Worm (Caenorhabditis elegans) whole organism, late embryonic: Measurements from ENCODE around the gene R09E10.5.
"Not testable (repeated sequence)": the region's sequence is repeated elsewhere in the genome, so short reads cannot be mapped to it uniquely, and the experiment has no call there.

ENCODE experiments used
- ama-1 ChIP-seq: fragments of 150-350 bp; optimal IDR thresholded peaks from 2 replicates; lab custom pipeline; 2014
- ceh-34 ChIP-seq: sonication (generic microtip); optimal IDR thresholded peaks from 2 replicates; lab custom pipeline; 2016; ENCODE audit warnings: mild to moderate bottlenecking, missing genetic modification characterization, missing compliant biosample characterization
- ceh-9 ChIP-seq: sonication (generic microtip); optimal IDR thresholded peaks from 2 replicates; lab custom pipeline; 2016; ENCODE audit warnings: mild to moderate bottlenecking, missing genetic modification characterization, inconsistent platforms, missing compliant biosample characterization
- dve-1 ChIP-seq: sonication (generic microtip); optimal IDR thresholded peaks from 2 replicates; lab custom pipeline; 2017; ENCODE audit warnings: antibody characterized with exemption, mild to moderate bottlenecking, missing genetic modification characterization, missing compliant biosample characterization
- eyg-1 ChIP-seq: sonication (generic microtip); optimal IDR thresholded peaks from 2 replicates; lab custom pipeline; 2016; ENCODE audit warnings: missing genotype, missing genetic modification characterization, missing compliant biosample characterization
- sox-2 ChIP-seq: fragments of 200-800 bp; sonication (Bioruptor generic); IDR thresholded peaks from 2 replicates; pipeline ENCODE4 v1.3.6; 2022; ENCODE audit warnings: missing genetic modification reagents, missing genetic modification characterization, missing compliant biosample characterization
- sox-4 ChIP-seq: sonication (generic microtip); optimal IDR thresholded peaks from 2 replicates; lab custom pipeline; 2017; ENCODE audit warnings: mild to moderate bottlenecking, missing genetic modification characterization, inconsistent platforms, missing compliant biosample characterization
- unc-42 ChIP-seq: sonication (generic microtip); optimal IDR thresholded peaks from 2 replicates; lab custom pipeline; 2016; ENCODE audit warnings: missing genotype, missing genetic modification characterization, missing compliant biosample characterization
- zip-5 ChIP-seq: sonication (generic microtip); optimal IDR thresholded peaks from 2 replicates; lab custom pipeline; 2016; ENCODE audit warnings: missing genetic modification characterization, missing compliant biosample characterization

DNA sequence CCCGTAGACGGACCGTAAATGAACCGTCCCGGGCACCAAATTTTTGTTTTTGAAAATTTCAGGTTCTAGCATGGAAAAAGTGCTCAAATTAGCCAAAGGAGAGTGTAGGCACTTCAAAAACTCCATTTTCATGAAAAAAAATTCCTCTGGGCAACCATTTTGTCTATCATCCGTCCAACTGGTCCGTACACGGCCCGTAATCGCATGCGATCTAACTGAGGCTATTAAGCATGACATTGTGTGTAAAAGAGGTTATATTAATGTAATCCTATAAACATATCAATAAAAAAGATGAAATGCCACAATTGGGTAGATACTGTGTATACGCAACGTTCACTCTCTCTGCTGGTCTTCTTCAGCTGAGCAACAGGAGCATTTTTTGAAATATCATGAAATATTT lies 20.5 kb upstream of the R09E10.5 start, which contains the start of gene R09E10.1:
- not testable (repeated sequence) for TF ChIP-seq eyg-1 (tag; lab: Kevin White, UChicago); unc-42 (tag; lab: Kevin White, UChicago); ama-1 (lab: Kevin White, UChicago); ceh-34 (tag; lab: Kevin White, UChicago); sox-2; dve-1 (tag; lab: Kevin White, UChicago); zip-5 (tag; lab: Kevin White, UChicago); sox-4 (tag; lab: Kevin White, UChicago); ceh-9
